Fruit fly (Drosophila melanogaster) whole organism, embryonic: ENCODE results near the gene Cp36.
A peak's percentile ranks its signal among the peaks of the same experiment; 100 is the strongest.

ENCODE experiments used
- BEAF-32 ChIP-seq: fragments of 200-800 bp; sonication (Bioruptor generic); optimal IDR thresholded peaks from 3 replicates; lab custom pipeline; 2017; ENCODE audit warnings: missing biosample characterization, missing genetic modification characterization, mild to moderate bottlenecking, moderate library complexity, missing genetic modification reagents
- CG10366 ChIP-seq: fragments of 200-800 bp; sonication (Bioruptor generic); IDR thresholded peaks from 2 replicates; pipeline ENCODE4 v1.3.6; 2022; ENCODE audit warnings: missing biosample characterization, missing genetic modification characterization
- CG10565 ChIP-seq: fragments of 200-800 bp; sonication (Bioruptor generic); optimal IDR thresholded peaks from 3 replicates; lab custom pipeline; 2016; ENCODE audit warnings: missing biosample characterization, mild to moderate bottlenecking, missing genetic modification characterization
- CG11085 ChIP-seq: fragments of 200-800 bp; sonication (Bioruptor generic); IDR thresholded peaks from 2 replicates; pipeline ENCODE4 v1.3.6; 2022; ENCODE audit warnings: missing biosample characterization, missing genetic modification characterization
- CG13123 ChIP-seq: fragments of 200-800 bp; sonication (Bioruptor generic); optimal IDR thresholded peaks from 2 replicates; lab custom pipeline; 2016; ENCODE audit warnings: missing biosample characterization, missing genetic modification characterization
- CG14710 ChIP-seq: fragments of 200-800 bp; sonication (Bioruptor generic); optimal IDR thresholded peaks from 3 replicates; lab custom pipeline; 2019; ENCODE audit warnings: missing biosample characterization, mild to moderate bottlenecking, missing genetic modification characterization, moderate library complexity
- CG2116 ChIP-seq: fragments of 200-800 bp; sonication (Bioruptor generic); optimal IDR thresholded peaks from 3 replicates; lab custom pipeline; 2018; ENCODE audit warnings: missing biosample characterization, mild to moderate bottlenecking, missing genetic modification characterization
- CG2875 ChIP-seq: fragments of 200-800 bp; sonication (Bioruptor generic); optimal IDR thresholded peaks from 2 replicates; lab custom pipeline; 2017; ENCODE audit warnings: missing biosample characterization, mild to moderate bottlenecking, missing genetic modification characterization, missing genetic modification reagents
- CG3065 ChIP-seq: fragments of 200-800 bp; sonication (Bioruptor generic); optimal IDR thresholded peaks from 2 replicates; lab custom pipeline; 2016; ENCODE audit warnings: missing biosample characterization, missing genetic modification characterization
- CG31365 ChIP-seq: fragments of 200-800 bp; sonication (Bioruptor generic); optimal IDR thresholded peaks from 2 replicates; lab custom pipeline; 2018; ENCODE audit warnings: missing biosample characterization, mild to moderate bottlenecking, missing genetic modification characterization
- CG34224 ChIP-seq: fragments of 200-800 bp; sonication (Bioruptor generic); IDR thresholded peaks from 3 replicates; pipeline ENCODE4 v1.3.6; 2022; ENCODE audit warnings: missing biosample characterization, missing genetic modification characterization; ENCODE audit not compliant: partially characterized antibody
- CG5180 ChIP-seq: fragments of 200-800 bp; sonication (Bioruptor generic); optimal IDR thresholded peaks from 3 replicates; lab custom pipeline; 2017; ENCODE audit warnings: missing biosample characterization, missing genetic modification characterization, mild to moderate bottlenecking, moderate library complexity, missing genetic modification reagents
- CG7271 ChIP-seq: fragments of 200-800 bp; sonication (Bioruptor generic); optimal IDR thresholded peaks from 2 replicates; lab custom pipeline; 2018; ENCODE audit warnings: missing biosample characterization, mild to moderate bottlenecking, missing genetic modification characterization, moderate library complexity
- CG7372 ChIP-seq: fragments of 200-800 bp; sonication (Bioruptor generic); IDR thresholded peaks from 2 replicates; pipeline ENCODE4 v1.3.6; 2022; ENCODE audit warnings: missing biosample characterization, missing genetic modification characterization
- CG7928 ChIP-seq: fragments of 200-800 bp; sonication (Bioruptor generic); optimal IDR thresholded peaks from 2 replicates; lab custom pipeline; 2017; ENCODE audit warnings: missing biosample characterization, mild to moderate bottlenecking, missing genetic modification characterization
- CG7963 ChIP-seq: fragments of 200-800 bp; sonication (Bioruptor generic); IDR thresholded peaks from 3 replicates; pipeline ENCODE4 v1.3.6; 2022; ENCODE audit warnings: missing biosample characterization, missing genetic modification characterization; ENCODE audit not compliant: partially characterized antibody
- CG7987 ChIP-seq: fragments of 200-800 bp; sonication (Bioruptor generic); optimal IDR thresholded peaks from 2 replicates; lab custom pipeline; 2018; ENCODE audit warnings: missing biosample characterization, mild to moderate bottlenecking, missing genetic modification characterization, moderate library complexity
- CG8944 ChIP-seq: fragments of 200-800 bp; sonication (Bioruptor generic); optimal IDR thresholded peaks from 3 replicates; lab custom pipeline; 2016; ENCODE audit warnings: missing biosample characterization, missing genetic modification characterization
- CG9727 ChIP-seq: fragments of 200-800 bp; sonication (Bioruptor generic); optimal IDR thresholded peaks from 3 replicates; lab custom pipeline; 2017; ENCODE audit warnings: missing biosample characterization, mild to moderate bottlenecking, missing genetic modification characterization
- CHES-1-like ChIP-seq: fragments of 200-800 bp; sonication (Bioruptor generic); optimal IDR thresholded peaks from 2 replicates; lab custom pipeline; 2016; ENCODE audit warnings: missing biosample characterization, missing genetic modification characterization
- Eip74EF ChIP-seq, 2 experiments: fragments of 200-800 bp in 1 of 2; fragments of >200 bp in 1 of 2; sonication (Bioruptor generic) in 1 of 2; optimal IDR thresholded peaks; 2 replicates each; lab custom pipeline; 2017 to 2019; ENCODE audit warnings: missing biosample characterization in 2 of 2, missing genetic modification characterization in 2 of 2, mild to moderate bottlenecking in 1 of 2, moderate library complexity in 1 of 2
- GATAe ChIP-seq: fragments of 200-800 bp; sonication (Bioruptor generic); conservative IDR thresholded peaks from 2 replicates; pipeline ENCODE4 v1.3.6; 2022; ENCODE audit warnings: missing biosample characterization, missing genetic modification characterization
- Gug ChIP-seq: fragments of 200-800 bp; sonication (Bioruptor generic); IDR thresholded peaks from 4 replicates; pipeline ENCODE4 v1.3.6; 2022; ENCODE audit warnings: missing biosample characterization, missing genetic modification characterization
- HLH4C ChIP-seq: fragments of 200-800 bp; sonication (Bioruptor generic); IDR thresholded peaks from 3 replicates; pipeline ENCODE4 v1.3.6; 2022; ENCODE audit warnings: missing biosample characterization, missing genetic modification characterization; ENCODE audit not compliant: partially characterized antibody
- Lpt ChIP-seq: fragments of >200 bp; optimal IDR thresholded peaks from 2 replicates; lab custom pipeline; 2018; ENCODE audit warnings: missing biosample characterization, missing genetic modification characterization
- Oaz ChIP-seq: fragments of 200-800 bp; sonication (Bioruptor generic); IDR thresholded peaks from 2 replicates; pipeline ENCODE4 v1.3.6; 2022; ENCODE audit warnings: missing biosample characterization, missing genetic modification characterization
- Six4 ChIP-seq: fragments of 200-800 bp; sonication (Bioruptor generic); optimal IDR thresholded peaks from 2 replicates; lab custom pipeline; 2016; ENCODE audit warnings: missing biosample characterization, missing genetic modification characterization
- Sox102F ChIP-seq: fragments of 200-800 bp; sonication (Bioruptor generic); optimal IDR thresholded peaks from 2 replicates; lab custom pipeline; 2018; ENCODE audit warnings: missing biosample characterization, mild to moderate bottlenecking, missing genetic modification characterization, moderate library complexity
- TFAM ChIP-seq: fragments of 200-800 bp; sonication (Bioruptor generic); optimal IDR thresholded peaks from 2 replicates; lab custom pipeline; 2017; ENCODE audit warnings: missing biosample characterization, missing genetic modification characterization, inconsistent platforms
- Tbp ChIP-seq: fragments of >200 bp; optimal IDR thresholded peaks from 2 replicates; lab custom pipeline; 2018; ENCODE audit warnings: missing biosample characterization, missing genetic modification characterization
- Xbp1 ChIP-seq: fragments of 200-800 bp; sonication (Bioruptor generic); optimal IDR thresholded peaks from 3 replicates; lab custom pipeline; 2016; ENCODE audit warnings: missing biosample characterization, mild to moderate bottlenecking, missing genetic modification characterization
- aop ChIP-seq: fragments of 200-800 bp; sonication (Bioruptor generic); IDR thresholded peaks from 2 replicates; pipeline ENCODE4 v1.3.6; 2022; ENCODE audit warnings: missing biosample characterization, missing genetic modification characterization
- ash1 ChIP-seq: fragments of 200-800 bp; sonication (Bioruptor generic); optimal IDR thresholded peaks from 2 replicates; lab custom pipeline; 2018; ENCODE audit warnings: missing biosample characterization, mild to moderate bottlenecking, missing genetic modification characterization
- ato ChIP-seq: fragments of 200-800 bp; sonication (Bioruptor generic); IDR thresholded peaks from 2 replicates; pipeline ENCODE4 v1.3.6; 2022; ENCODE audit warnings: missing biosample characterization, missing genetic modification characterization; ENCODE audit not compliant: partially characterized antibody
- bigmax ChIP-seq: fragments of 200-800 bp; sonication (Bioruptor generic); optimal IDR thresholded peaks from 2 replicates; lab custom pipeline; 2018; ENCODE audit warnings: missing biosample characterization, mild to moderate bottlenecking, missing genetic modification characterization
- cad ChIP-seq: fragments of >200 bp; optimal IDR thresholded peaks from 2 replicates; lab custom pipeline; 2017; ENCODE audit warnings: missing biosample characterization, missing genetic modification characterization
- chinmo ChIP-seq: fragments of 200-800 bp; sonication (Bioruptor generic); IDR thresholded peaks from 4 replicates; pipeline ENCODE4 v1.3.6; 2022; ENCODE audit warnings: missing biosample characterization, missing genetic modification characterization; ENCODE audit not compliant: partially characterized antibody
- inv ChIP-seq: fragments of 200-800 bp; sonication (Bioruptor generic); IDR thresholded peaks from 2 replicates; pipeline ENCODE4 v1.3.6; 2022; ENCODE audit warnings: missing biosample characterization, missing genetic modification characterization; ENCODE audit not compliant: partially characterized antibody
- knrl ChIP-seq: fragments of 200-800 bp; sonication (Bioruptor generic); IDR thresholded peaks from 3 replicates; pipeline ENCODE4 v1.3.6; 2022; ENCODE audit warnings: missing biosample characterization, missing genetic modification characterization; ENCODE audit not compliant: partially characterized antibody
- lola ChIP-seq, 3 experiments: fragments of >200 bp in 2 of 3; fragments of 200-800 bp in 1 of 3; sonication (Bioruptor generic) in 1 of 3; optimal IDR thresholded peaks; 2 replicates each; lab custom pipeline; 2017 to 2019; ENCODE audit warnings: missing biosample characterization in 3 of 3, missing genetic modification characterization in 3 of 3, mild to moderate bottlenecking in 1 of 3, moderate library complexity in 1 of 3
- lov ChIP-seq, 2 experiments: fragments of 200-800 bp in 1 of 2; fragments of >200 bp in 1 of 2; sonication (Bioruptor generic) in 1 of 2; IDR thresholded peaks in 1 of 2; optimal IDR thresholded peaks in 1 of 2; 2 replicates in 1 of 2; 3 replicates in 1 of 2; pipeline versions ENCODE4 v1.3.6 to Lab custom; 2017 to 2022; ENCODE audit warnings: missing biosample characterization in 1 of 2, missing genetic modification characterization in 1 of 2
- nerfin-1 ChIP-seq: fragments of 200-800 bp; sonication (Bioruptor generic); optimal IDR thresholded peaks from 3 replicates; lab custom pipeline; 2019; ENCODE audit warnings: missing biosample characterization, mild to moderate bottlenecking, missing genetic modification characterization, moderate library complexity
- nerfin-2 ChIP-seq: fragments of 200-800 bp; sonication (Bioruptor generic); IDR thresholded peaks from 2 replicates; pipeline ENCODE4 v1.3.6; 2022; ENCODE audit warnings: missing biosample characterization, missing genetic modification characterization; ENCODE audit not compliant: partially characterized antibody
- phol ChIP-seq: fragments of 200-800 bp; sonication (Bioruptor generic); optimal IDR thresholded peaks from 3 replicates; lab custom pipeline; 2018; ENCODE audit warnings: missing biosample characterization, mild to moderate bottlenecking, missing genetic modification characterization, moderate library complexity
- rib ChIP-seq: fragments of 200-800 bp; sonication (Bioruptor generic); IDR thresholded peaks from 2 replicates; pipeline ENCODE4 v1.3.6; 2022; ENCODE audit warnings: missing biosample characterization, missing genetic modification characterization
- slbo ChIP-seq: fragments of 200-800 bp; sonication (Bioruptor generic); IDR thresholded peaks from 2 replicates; pipeline ENCODE4 v1.3.6; 2022; ENCODE audit warnings: missing biosample characterization, missing genetic modification characterization
- so ChIP-seq: fragments of 200-800 bp; sonication (Bioruptor generic); IDR thresholded peaks from 3 replicates; pipeline ENCODE4 v1.3.6; 2022; ENCODE audit warnings: missing biosample characterization, missing genetic modification characterization
- sqz ChIP-seq: fragments of 200-800 bp; sonication (Bioruptor generic); optimal IDR thresholded peaks from 3 replicates; lab custom pipeline; 2018; ENCODE audit warnings: missing biosample characterization, mild to moderate bottlenecking, missing genetic modification characterization

Gene Cp36

dm6 chrX:8491452-8492046, 12.4 kb downstream of the Cp36 start (continued):
- TF ChIP-seq lov (optimal IDR thresholded peaks at IDR 0.05; lab: Kevin White, UChicago), result no peak
- TF ChIP-seq lov (GFP tag; IDR thresholded peaks at IDR 0.05; lab: Robert Waterston, UW), result no peak
- peak; percentile 13 for TF ChIP-seq sqz (GFP tag; lab: Kevin White, UChicago)
- peak; percentile 52 for TF ChIP-seq Xbp1 (GFP tag; lab: Kevin White, UChicago)
- no peak for TF ChIP-seq TFAM (GFP tag; lab: Kevin White, UChicago)
- TF ChIP-seq CHES-1-like (GFP tag; lab: Kevin White, UChicago), result peak; percentile 28
- TF ChIP-seq CG7271 (tag; lab: Kevin White, UChicago), result no peak
- no peak for TF ChIP-seq rib (GFP tag; lab: Robert Waterston, UW)
- no peak for TF ChIP-seq CG11085 (GFP tag; lab: Robert Waterston, UW)
- peak; percentile 32 for TF ChIP-seq phol (tag; lab: Kevin White, UChicago)
- no peak for TF ChIP-seq CG2875 (GFP tag; lab: Kevin White, UChicago)
- TF ChIP-seq CG2116, result no peak
- no peak for TF ChIP-seq GATAe (GFP tag; lab: Robert Waterston, UW)
- peak; percentile 27; the same call in 1 of the 4 replicates for TF ChIP-seq Gug (GFP tag; lab: Robert Waterston, UW)
- TF ChIP-seq CG13123 (GFP tag; lab: Kevin White, UChicago), result no peak
- TF ChIP-seq Sox102F (GFP tag; lab: Kevin White, UChicago), result peak; percentile 30
- no peak for TF ChIP-seq CG31365 (tag; lab: Kevin White, UChicago)
- no peak for TF ChIP-seq ato (GFP tag; lab: Robert Waterston, UW)
- TF ChIP-seq HLH4C (GFP tag; lab: Robert Waterston, UW), result no peak
- no peak for TF ChIP-seq bigmax
- no peak for TF ChIP-seq ash1 (GFP tag; lab: Kevin White, UChicago)
- TF ChIP-seq Eip74EF (GFP tag; optimal IDR thresholded peaks at IDR 0.05; lab: Kevin White, UChicago), result no peak
- no peak for TF ChIP-seq CG7963 (GFP tag; lab: Robert Waterston, UW)
- TF ChIP-seq CG7928 (GFP tag; lab: Kevin White, UChicago), result no peak
- no peak for TF ChIP-seq CG5180 (GFP tag; lab: Kevin White, UChicago)
- peak; percentile 53; the same call in 1 of the 2 replicates for TF ChIP-seq slbo (GFP tag; lab: Robert Waterston, UW)
- TF ChIP-seq knrl (GFP tag; lab: Robert Waterston, UW), result no peak
- TF ChIP-seq Six4, result peak; percentile 6
- TF ChIP-seq CG34224 (GFP tag; lab: Robert Waterston, UW), result no peak
- no peak for TF ChIP-seq CG7987
- no peak for TF ChIP-seq Tbp (GFP tag; lab: Kevin White, UChicago)
- no peak for TF ChIP-seq nerfin-2 (GFP tag; lab: Robert Waterston, UW)
- no peak for TF ChIP-seq CG3065 (GFP tag; lab: Kevin White, UChicago)
- no peak for TF ChIP-seq lola (GFP tag; optimal IDR thresholded peaks at IDR 0.05; lab: Kevin White, UChicago)
- TF ChIP-seq aop (GFP tag; lab: Robert Waterston, UW), result no peak
- no peak for TF ChIP-seq inv (GFP tag; lab: Robert Waterston, UW)
- TF ChIP-seq BEAF-32 (GFP tag; lab: Kevin White, UChicago), result no peak
- peak; percentile 16 for TF ChIP-seq CG8944 (GFP tag; lab: Kevin White, UChicago)
- no peak for TF ChIP-seq cad
- TF ChIP-seq CG10565 (GFP tag; lab: Kevin White, UChicago), result no peak
- TF ChIP-seq CG14710, result no peak
- no peak for TF ChIP-seq so (GFP tag; lab: Robert Waterston, UW)
- TF ChIP-seq CG7372 (GFP tag; lab: Robert Waterston, UW), result no peak
- no peak for TF ChIP-seq nerfin-1
- no peak for TF ChIP-seq Oaz
- no peak for TF ChIP-seq CG10366 (GFP tag; lab: Robert Waterston, UW)
- no peak for TF ChIP-seq Lpt (GFP tag; lab: Kevin White, UChicago)
- TF ChIP-seq chinmo (GFP tag; lab: Robert Waterston, UW), result 0 out of 4 replicates have a peak, but pooled peaks have one; percentile 46
- no peak for TF ChIP-seq CG9727 (GFP tag; lab: Kevin White, UChicago)
